Fruit fly (Drosophila melanogaster): ENCODE measurements around the gene CG33934.

dm6 chr3R:20007399-20008285 is 34.9 kb upstream of the CG33934 start:
- no peak for TF ChIP-seq fkh (GFP tag; optimal IDR thresholded peaks at IDR 0.05)
- TF ChIP-seq fd59A (GFP tag; optimal IDR thresholded peaks at IDR 0.05): no peak
- TF ChIP-seq Lpt (GFP tag; optimal IDR thresholded peaks at IDR 0.05): no peak
- no peak for TF ChIP-seq fd85E (GFP tag; optimal IDR thresholded peaks at IDR 0.05)
- TF ChIP-seq Sox15 (GFP tag; optimal IDR thresholded peaks at IDR 0.05): no peak
- no peak for TF ChIP-seq CG15336 (GFP tag; IDR thresholded peaks at IDR 0.05)

All from whole organism, prepupa.